Worm (Caenorhabditis elegans) whole organism, L3 larva: Measurements from ENCODE around the gene nhr-154.

Experiments used
- ama-1 ChIP-seq: fragments of 150-350 bp; optimal IDR thresholded peaks from 2 replicates; lab custom pipeline; 2018
- elt-3 ChIP-seq, 3 experiments: fragments of 150-350 bp in 1 of 3; sonication (generic microtip) in 2 of 3; optimal IDR thresholded peaks; 2 replicates in 2 of 3; 4 replicates in 1 of 3; lab custom pipeline; 2014 to 2017; ENCODE audit warnings: missing biosample characterization in 3 of 3, missing genetic modification characterization in 3 of 3
- jun-1 ChIP-seq: fragments of 150-350 bp; optimal IDR thresholded peaks from 2 replicates; lab custom pipeline; 2014; ENCODE audit warnings: missing biosample characterization, missing genetic modification reagents, missing genetic modification characterization
- mdl-1 ChIP-seq: fragments of 150-350 bp; optimal IDR thresholded peaks from 2 replicates; lab custom pipeline; 2014; ENCODE audit warnings: missing biosample characterization, missing genetic modification characterization
- nhr-12 ChIP-seq: fragments of 150-350 bp; optimal IDR thresholded peaks from 2 replicates; lab custom pipeline; 2014; ENCODE audit warnings: missing biosample characterization, missing genetic modification characterization
- pha-4 ChIP-seq: fragments of 150-350 bp; optimal IDR thresholded peaks from 2 replicates; lab custom pipeline; 2014; ENCODE audit warnings: missing biosample characterization, missing genetic modification reagents, missing genetic modification characterization
- sea-2 ChIP-seq: fragments of 150-350 bp; sonication (generic microtip); optimal IDR thresholded peaks from 4 replicates; lab custom pipeline; 2014; ENCODE audit warnings: missing biosample characterization, missing genetic modification reagents, missing genetic modification characterization
- unc-39 ChIP-seq: sonication (generic microtip); optimal IDR thresholded peaks from 4 replicates; lab custom pipeline; 2017; ENCODE audit warnings: missing biosample characterization, missing genetic modification characterization
- unc-62 ChIP-seq: fragments of 150-350 bp; sonication (generic microtip); optimal IDR thresholded peaks from 4 replicates; lab custom pipeline; 2014; ENCODE audit warnings: missing biosample characterization, missing genetic modification reagents, missing genetic modification characterization

DNA sequence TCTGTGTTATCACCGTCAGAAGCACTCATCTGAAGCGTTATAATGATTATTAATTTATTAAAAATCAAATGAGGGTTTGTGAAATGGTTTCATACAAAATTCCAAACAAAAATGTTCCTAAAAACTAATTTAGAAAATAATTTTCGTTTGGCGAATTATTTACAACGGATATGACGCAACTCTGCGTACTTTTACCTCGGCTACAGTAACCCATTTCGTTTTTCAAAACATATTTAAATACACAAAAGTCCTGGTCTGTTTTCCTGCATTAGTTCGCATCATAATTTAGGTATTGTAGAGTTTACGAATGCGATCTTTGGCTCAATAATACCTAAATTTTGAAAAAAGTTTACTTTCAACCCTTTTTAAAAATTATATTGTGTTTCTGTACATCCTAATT lies 41.4 kb upstream of the nhr-154 start, which contains the start of gene R07B7.2:
- TF ChIP-seq unc-62 (GFP tag; lab: Kevin White, UChicago), result no peak
- no peak for TF ChIP-seq unc-39
- TF ChIP-seq elt-3 (tag; optimal IDR thresholded peaks at IDR 0.05; lab: Kevin White, UChicago), result no peak
- no peak for TF ChIP-seq sea-2 (GFP tag; lab: Kevin White, UChicago)
- TF ChIP-seq pha-4 (tag; lab: Kevin White, UChicago), result no peak
- TF ChIP-seq mdl-1 (tag; lab: Kevin White, UChicago), result no peak
- no peak for TF ChIP-seq jun-1
- TF ChIP-seq nhr-12, result no peak
- no peak for TF ChIP-seq ama-1 (lab: Kevin White, UChicago)
